Fruit fly (Drosophila melanogaster) whole organism, embryonic: Measurements from ENCODE around the gene Ms.

Experiments used
- ATbp ChIP-seq: fragments of 200-800 bp; sonication (Bioruptor generic); optimal IDR thresholded peaks from 2 replicates; lab custom pipeline; 2017; ENCODE audit warnings: missing biosample characterization, mild to moderate bottlenecking, missing genetic modification characterization, missing genetic modification reagents
- CG10979 ChIP-seq: fragments of 200-800 bp; sonication (Bioruptor generic); optimal IDR thresholded peaks from 2 replicates; lab custom pipeline; 2018; ENCODE audit warnings: missing biosample characterization, mild to moderate bottlenecking, missing genetic modification characterization, moderate library complexity
- CG11504 ChIP-seq: fragments of 200-800 bp; sonication (Bioruptor generic); optimal IDR thresholded peaks from 3 replicates; lab custom pipeline; 2019; ENCODE audit warnings: missing biosample characterization, mild to moderate bottlenecking, missing genetic modification characterization, moderate library complexity
- CG12071 ChIP-seq: fragments of 200-800 bp; sonication (Bioruptor generic); optimal IDR thresholded peaks from 3 replicates; lab custom pipeline; 2018; ENCODE audit warnings: missing biosample characterization, mild to moderate bottlenecking, missing genetic modification characterization
- CG14441 ChIP-seq: fragments of 200-800 bp; sonication (Bioruptor generic); IDR thresholded peaks from 2 replicates; pipeline ENCODE4 v1.3.6; 2022; ENCODE audit warnings: missing biosample characterization, missing genetic modification characterization
- CG14710 ChIP-seq: fragments of 200-800 bp; sonication (Bioruptor generic); optimal IDR thresholded peaks from 3 replicates; lab custom pipeline; 2019; ENCODE audit warnings: missing biosample characterization, mild to moderate bottlenecking, missing genetic modification characterization, moderate library complexity
- CG15696 ChIP-seq: fragments of 200-800 bp; sonication (Bioruptor generic); optimal IDR thresholded peaks from 2 replicates; lab custom pipeline; 2019; ENCODE audit warnings: missing biosample characterization, mild to moderate bottlenecking, missing genetic modification characterization, moderate library complexity
- CG16815 ChIP-seq: fragments of 200-800 bp; sonication (Bioruptor generic); optimal IDR thresholded peaks from 3 replicates; lab custom pipeline; 2017; ENCODE audit warnings: missing biosample characterization, mild to moderate bottlenecking, missing genetic modification characterization
- CG17359 ChIP-seq: fragments of 200-800 bp; sonication (Bioruptor generic); optimal IDR thresholded peaks from 3 replicates; lab custom pipeline; 2018; ENCODE audit warnings: missing biosample characterization, mild to moderate bottlenecking, missing genetic modification characterization, moderate library complexity
- CG32772 ChIP-seq: fragments of 200-800 bp; sonication (Bioruptor generic); IDR thresholded peaks from 2 replicates; pipeline ENCODE4 v1.3.6; 2022; ENCODE audit warnings: missing biosample characterization, missing genetic modification characterization
- CG3407 ChIP-seq: fragments of 200-800 bp; sonication (Bioruptor generic); optimal IDR thresholded peaks from 2 replicates; lab custom pipeline; 2018; ENCODE audit warnings: missing biosample characterization, mild to moderate bottlenecking, missing genetic modification characterization
- CG4404 ChIP-seq: fragments of 200-800 bp; sonication (Bioruptor generic); IDR thresholded peaks from 2 replicates; pipeline ENCODE4 v1.3.6; 2022; ENCODE audit warnings: missing biosample characterization, missing genetic modification characterization
- CG6689 ChIP-seq: fragments of 200-800 bp; sonication (Bioruptor generic); IDR thresholded peaks from 2 replicates; pipeline ENCODE4 v1.3.6; 2022; ENCODE audit warnings: missing biosample characterization, missing genetic modification characterization
- CG7839 ChIP-seq: fragments of 200-800 bp; sonication (Bioruptor generic); optimal IDR thresholded peaks from 3 replicates; lab custom pipeline; 2018; ENCODE audit warnings: missing biosample characterization, mild to moderate bottlenecking, missing genetic modification characterization, moderate library complexity
- CG8388 ChIP-seq: fragments of 200-800 bp; sonication (Bioruptor generic); optimal IDR thresholded peaks from 2 replicates; lab custom pipeline; 2019; ENCODE audit warnings: missing biosample characterization, mild to moderate bottlenecking, missing genetic modification characterization, moderate library complexity
- CG9437 ChIP-seq: fragments of 200-800 bp; sonication (Bioruptor generic); optimal IDR thresholded peaks from 2 replicates; lab custom pipeline; 2018; ENCODE audit warnings: missing biosample characterization, mild to moderate bottlenecking, missing genetic modification characterization
- E2f1 ChIP-seq: fragments of 200-800 bp; sonication (Bioruptor generic); IDR thresholded peaks from 2 replicates; pipeline ENCODE4 v1.3.6; 2022; ENCODE audit warnings: missing biosample characterization, missing genetic modification characterization
- Hr3 ChIP-seq: fragments of 200-800 bp; sonication (Bioruptor generic); optimal IDR thresholded peaks from 3 replicates; lab custom pipeline; 2016; ENCODE audit warnings: missing biosample characterization, missing genetic modification characterization
- Hr51 ChIP-seq, 2 experiments: fragments of 200-800 bp; sonication (Bioruptor generic); optimal IDR thresholded peaks; 2 replicates in 1 of 2; 3 replicates in 1 of 2; lab custom pipeline; 2016 to 2018; ENCODE audit warnings: missing biosample characterization in 2 of 2, missing genetic modification characterization in 2 of 2, mild to moderate bottlenecking in 1 of 2, moderate library complexity in 1 of 2
- Pdp1 ChIP-seq, 2 experiments: fragments of 200-800 bp; sonication (Bioruptor generic); optimal IDR thresholded peaks; 3 replicates each; lab custom pipeline; 2016; ENCODE audit warnings: missing biosample characterization in 2 of 2, missing genetic modification characterization in 2 of 2, mild to moderate bottlenecking in 1 of 2, moderate library complexity in 1 of 2
- Poxn ChIP-seq: fragments of 200-800 bp; sonication (Bioruptor generic); IDR thresholded peaks from 2 replicates; pipeline ENCODE4 v1.3.6; 2022; ENCODE audit warnings: missing biosample characterization, missing genetic modification characterization
- Sox100B ChIP-seq: fragments of 200-800 bp; sonication (Bioruptor generic); optimal IDR thresholded peaks from 3 replicates; lab custom pipeline; 2018; ENCODE audit warnings: missing biosample characterization, mild to moderate bottlenecking, missing genetic modification characterization
- Spps ChIP-seq: fragments of 200-800 bp; sonication (Bioruptor generic); optimal IDR thresholded peaks from 2 replicates; lab custom pipeline; 2018; ENCODE audit warnings: missing biosample characterization, mild to moderate bottlenecking, missing genetic modification characterization
- ab ChIP-seq: fragments of 200-800 bp; sonication (Bioruptor generic); optimal IDR thresholded peaks from 2 replicates; lab custom pipeline; 2016; ENCODE audit warnings: missing biosample characterization, missing genetic modification characterization
- al ChIP-seq: fragments of 200-800 bp; sonication (Bioruptor generic); IDR thresholded peaks from 2 replicates; pipeline ENCODE4 v1.3.6; 2022; ENCODE audit warnings: missing biosample characterization, missing genetic modification characterization
- bab2 ChIP-seq: fragments of 200-800 bp; sonication (Bioruptor generic); optimal IDR thresholded peaks from 2 replicates; lab custom pipeline; 2016; ENCODE audit warnings: missing biosample characterization, missing genetic modification characterization
- bsh ChIP-seq, 2 experiments: fragments of 200-800 bp; sonication (Bioruptor generic); optimal IDR thresholded peaks; 2 replicates each; lab custom pipeline; 2017 to 2018; ENCODE audit warnings: mild to moderate bottlenecking in 2 of 2, missing biosample characterization in 2 of 2, missing genetic modification characterization in 2 of 2, moderate library complexity in 1 of 2
- caup ChIP-seq: fragments of 200-800 bp; sonication (Bioruptor generic); optimal IDR thresholded peaks from 3 replicates; lab custom pipeline; 2017; ENCODE audit warnings: missing biosample characterization, mild to moderate bottlenecking, missing genetic modification characterization, moderate library complexity; ENCODE audit not compliant: severe bottlenecking
- ci ChIP-seq: fragments of 200-800 bp; sonication (Bioruptor generic); IDR thresholded peaks from 3 replicates; pipeline ENCODE4 v1.3.6; 2022; ENCODE audit warnings: missing biosample characterization, missing genetic modification characterization
- ftz-f1 ChIP-seq: fragments of 200-800 bp; sonication (Bioruptor generic); optimal IDR thresholded peaks from 2 replicates; lab custom pipeline; 2016; ENCODE audit warnings: missing biosample characterization, missing genetic modification characterization
- gem ChIP-seq: fragments of 200-800 bp; sonication (Bioruptor generic); optimal IDR thresholded peaks from 2 replicates; lab custom pipeline; 2019; ENCODE audit warnings: missing biosample characterization, mild to moderate bottlenecking, missing genetic modification characterization, moderate library complexity
- grau ChIP-seq: fragments of 200-800 bp; optimal IDR thresholded peaks from 3 replicates; lab custom pipeline; 2019; ENCODE audit warnings: missing biosample characterization, mild to moderate bottlenecking, missing genetic modification characterization, moderate library complexity
- gsb-n ChIP-seq: fragments of 200-800 bp; sonication (Bioruptor generic); optimal IDR thresholded peaks from 3 replicates; lab custom pipeline; 2018; ENCODE audit warnings: missing biosample characterization, mild to moderate bottlenecking, missing genetic modification characterization
- hkb ChIP-seq, 2 experiments: fragments of 200-800 bp in 1 of 2; fragments of >200 bp in 1 of 2; sonication (Bioruptor generic) in 1 of 2; IDR thresholded peaks in 1 of 2; optimal IDR thresholded peaks in 1 of 2; 2 replicates each; pipeline versions ENCODE4 v1.3.6 to Lab custom; 2017 to 2022; ENCODE audit warnings: missing biosample characterization in 1 of 2, missing genetic modification characterization in 1 of 2
- inv ChIP-seq: fragments of 200-800 bp; sonication (Bioruptor generic); IDR thresholded peaks from 2 replicates; pipeline ENCODE4 v1.3.6; 2022; ENCODE audit warnings: missing biosample characterization, missing genetic modification characterization; ENCODE audit not compliant: partially characterized antibody
- ken ChIP-seq: fragments of 200-800 bp; sonication (Bioruptor generic); IDR thresholded peaks from 3 replicates; pipeline ENCODE4 v1.3.6; 2022; ENCODE audit warnings: missing biosample characterization, missing genetic modification characterization
- knrl ChIP-seq: fragments of 200-800 bp; sonication (Bioruptor generic); IDR thresholded peaks from 3 replicates; pipeline ENCODE4 v1.3.6; 2022; ENCODE audit warnings: missing biosample characterization, missing genetic modification characterization; ENCODE audit not compliant: partially characterized antibody
- lab ChIP-seq: fragments of 200-800 bp; sonication (Bioruptor generic); optimal IDR thresholded peaks from 3 replicates; lab custom pipeline; 2017; ENCODE audit warnings: missing biosample characterization, missing genetic modification characterization, mild to moderate bottlenecking, moderate library complexity, missing genetic modification reagents
- lola ChIP-seq, 3 experiments: fragments of >200 bp in 2 of 3; fragments of 200-800 bp in 1 of 3; sonication (Bioruptor generic) in 1 of 3; optimal IDR thresholded peaks; 2 replicates each; lab custom pipeline; 2017 to 2019; ENCODE audit warnings: missing biosample characterization in 3 of 3, missing genetic modification characterization in 3 of 3, mild to moderate bottlenecking in 1 of 3, moderate library complexity in 1 of 3
- nau ChIP-seq: fragments of 200-800 bp; sonication (Bioruptor generic); optimal IDR thresholded peaks from 3 replicates; lab custom pipeline; 2017; ENCODE audit warnings: missing biosample characterization, mild to moderate bottlenecking, missing genetic modification characterization, missing genetic modification reagents
- nmo ChIP-seq: fragments of 200-800 bp; sonication (Bioruptor generic); optimal IDR thresholded peaks from 2 replicates; lab custom pipeline; 2018; ENCODE audit warnings: missing biosample characterization, mild to moderate bottlenecking, missing genetic modification characterization, moderate library complexity
- org-1 ChIP-seq: fragments of 200-800 bp; sonication (Bioruptor generic); optimal IDR thresholded peaks from 2 replicates; lab custom pipeline; 2017; ENCODE audit warnings: missing biosample characterization, missing genetic modification characterization
- otp ChIP-seq: fragments of 200-800 bp; sonication (Bioruptor generic); IDR thresholded peaks from 3 replicates; pipeline ENCODE4, ENCODE4 v1.3.6; 2022; ENCODE audit warnings: missing biosample characterization, missing genetic modification characterization
- pum ChIP-seq: fragments of 200-800 bp; sonication (Bioruptor generic); optimal IDR thresholded peaks from 2 replicates; lab custom pipeline; 2016; ENCODE audit warnings: missing biosample characterization, missing genetic modification characterization
- sens ChIP-seq: fragments of 200-800 bp; sonication (Bioruptor generic); peaks from one replicate; lab custom pipeline; 2016; ENCODE audit warnings: missing biosample characterization, missing genetic modification characterization
- sr ChIP-seq: fragments of 200-800 bp; sonication (Bioruptor generic); IDR thresholded peaks from 3 replicates; pipeline ENCODE4 v1.3.6; 2022; ENCODE audit warnings: missing biosample characterization, missing genetic modification characterization
- trh ChIP-seq: fragments of 200-800 bp; sonication (Bioruptor generic); optimal IDR thresholded peaks from 2 replicates; lab custom pipeline; 2016; ENCODE audit warnings: missing biosample characterization, missing genetic modification characterization
- ttk ChIP-seq: fragments of 200-800 bp; sonication (Bioruptor generic); IDR thresholded peaks from 2 replicates; pipeline ENCODE4 v2.1.2; 2022; ENCODE audit warnings: missing biosample characterization, missing genetic modification characterization
- zen ChIP-seq: fragments of 200-800 bp; sonication (Bioruptor generic); optimal IDR thresholded peaks from 3 replicates; lab custom pipeline; 2018; ENCODE audit warnings: missing biosample characterization, mild to moderate bottlenecking, missing genetic modification characterization, moderate library complexity

The Ms gene

dm6 chr3R:24298534-24298936 is 42.8 kb upstream of the Ms start (continued):
- TF ChIP-seq ci (GFP tag; lab: Robert Waterston, UW): peak; percentile 43; the same call in 1 of the 3 replicates
- peak; percentile 28 for TF ChIP-seq Hr3 (GFP tag; lab: Kevin White, UChicago)
- 0 out of 3 replicates have a peak, but pooled peaks have one; percentile 19 for TF ChIP-seq sr (GFP tag; lab: Robert Waterston, UW)
- no peak for TF ChIP-seq hkb (optimal IDR thresholded peaks at IDR 0.05; lab: Kevin White, UChicago)
- peak; percentile 48 for TF ChIP-seq hkb (GFP tag; IDR thresholded peaks at IDR 0.05; lab: Robert Waterston, UW)
- TF ChIP-seq CG10979 (tag; lab: Kevin White, UChicago): peak; percentile 33
- peak; percentile 31 for TF ChIP-seq CG17359 (tag; lab: Kevin White, UChicago)
- TF ChIP-seq grau (tag; lab: Kevin White, UChicago): peak; percentile 34
- no peak for TF ChIP-seq knrl (GFP tag; lab: Robert Waterston, UW)
- TF ChIP-seq lab (GFP tag; lab: Kevin White, UChicago): peak; percentile 54
- peak; percentile 24 for TF ChIP-seq nau (GFP tag; lab: Kevin White, UChicago)
- TF ChIP-seq sens (GFP tag; lab: Kevin White, UChicago): peak; percentile 86
- TF ChIP-seq CG11504 (tag; lab: Kevin White, UChicago): peak; percentile 39
- peak; percentile 35 for TF ChIP-seq Sox100B (GFP tag; lab: Kevin White, UChicago)
- peak; percentile 6 for TF ChIP-seq gsb-n (tag; lab: Kevin White, UChicago)
- no peak for TF ChIP-seq al (GFP tag; lab: Robert Waterston, UW)
- TF ChIP-seq pum (GFP tag; lab: Kevin White, UChicago): no peak
- TF ChIP-seq CG9437 (GFP tag; lab: Kevin White, UChicago): peak; percentile 32
- TF ChIP-seq CG7839 (tag; lab: Kevin White, UChicago): peak; percentile 16
- peak; percentile 42 for TF ChIP-seq CG8388 (GFP tag; lab: Kevin White, UChicago)
- no peak for TF ChIP-seq ttk (GFP tag; lab: Robert Waterston, UW)
- peak; percentile 26 for TF ChIP-seq CG14710 (tag; lab: Kevin White, UChicago)
- TF ChIP-seq gem (tag; lab: Kevin White, UChicago): peak; percentile 55
- TF ChIP-seq caup: peak; percentile 17
- TF ChIP-seq E2f1: 0 out of 2 replicates have a peak, but pooled peaks have one; percentile 16
- peak; percentile 24 for TF ChIP-seq nmo (GFP tag; lab: Kevin White, UChicago)
- TF ChIP-seq Pdp1 (GFP tag; optimal IDR thresholded peaks at IDR 0.05; lab: Kevin White, UChicago): peak in 1 of 2 experiments; percentile 5
- peak; percentile 13 for TF ChIP-seq CG15696 (tag; lab: Kevin White, UChicago)
- TF ChIP-seq CG12071 (GFP tag; lab: Kevin White, UChicago): peak; percentile 23
- peak; percentile 18 for TF ChIP-seq zen (tag; lab: Kevin White, UChicago)
- TF ChIP-seq Hr51 (GFP tag; optimal IDR thresholded peaks at IDR 0.05; lab: Kevin White, UChicago): peak in 1 of 2 experiments; percentile 18
- TF ChIP-seq ken: peak; percentile 44; the same call in 2 of the 3 replicates
- peak in 1 of 3 experiments; percentile 25 for TF ChIP-seq lola (GFP tag; optimal IDR thresholded peaks at IDR 0.05; lab: Kevin White, UChicago)
- no peak for TF ChIP-seq otp (GFP tag; lab: Robert Waterston, UW)
- peak in 1 of 2 experiments; percentile 60 for TF ChIP-seq bsh (GFP tag; optimal IDR thresholded peaks at IDR 0.05; lab: Kevin White, UChicago)
- no peak for TF ChIP-seq ab
- no peak for TF ChIP-seq Spps (tag; lab: Kevin White, UChicago)
- peak; percentile 44 for TF ChIP-seq CG6689 (GFP tag; lab: Robert Waterston, UW)
- TF ChIP-seq CG3407 (GFP tag; lab: Kevin White, UChicago): peak; percentile 22
- no peak for TF ChIP-seq inv
- no peak for TF ChIP-seq CG4404 (GFP tag; lab: Robert Waterston, UW)
- TF ChIP-seq CG14441 (GFP tag; lab: Robert Waterston, UW): peak; percentile 49
- TF ChIP-seq CG32772 (GFP tag; lab: Robert Waterston, UW): no peak
- TF ChIP-seq ftz-f1: no peak
- TF ChIP-seq bab2 (GFP tag; lab: Kevin White, UChicago): peak; percentile 15
- TF ChIP-seq org-1 (GFP tag; lab: Kevin White, UChicago): no peak
- peak; percentile 13 for TF ChIP-seq CG16815 (GFP tag; lab: Kevin White, UChicago)
- peak; percentile 1 for TF ChIP-seq trh (GFP tag; lab: Kevin White, UChicago)
- TF ChIP-seq Poxn: no peak
- TF ChIP-seq ATbp: peak; percentile 39
